Fruit fly (Drosophila melanogaster): Measurements from ENCODE around the gene GluRIID.

dm6 chr3R:20602599-20602998 is 49.7 kb downstream of the GluRIID start:
- no peak for TF ChIP-seq usp (GFP tag; optimal IDR thresholded peaks at IDR 0.05)
- no peak for TF ChIP-seq EcR (GFP tag; optimal IDR thresholded peaks at IDR 0.05)
